Worm (Caenorhabditis elegans) whole organism, L4 larva: ENCODE results near the gene R10E4.3.

Source experiments
- D1046.2 ChIP-seq: fragments of 200-800 bp; sonication (Bioruptor generic); IDR thresholded peaks from 2 replicates; pipeline ENCODE4 v1.3.6; 2022; ENCODE audit warnings: missing genetic modification characterization, missing compliant biosample characterization
- F10B5.3 ChIP-seq: sonication (generic microtip); optimal IDR thresholded peaks from 2 replicates; lab custom pipeline; 2016; ENCODE audit warnings: mild to moderate bottlenecking, missing genetic modification characterization, missing compliant biosample characterization
- F26F4.8 ChIP-seq: fragments of 200-800 bp; sonication (Bioruptor generic); conservative IDR thresholded peaks from 2 replicates; pipeline ENCODE4 v1.3.6; 2022; ENCODE audit warnings: missing genetic modification characterization, missing compliant biosample characterization
- F44E2.7 ChIP-seq: fragments of 200-800 bp; sonication (Bioruptor generic); IDR thresholded peaks from 2 replicates; pipeline ENCODE4 v2.1.2; 2022; ENCODE audit warnings: missing genetic modification characterization, missing compliant biosample characterization
- F49E8.2 ChIP-seq: sonication (generic microtip); optimal IDR thresholded peaks from 2 replicates; lab custom pipeline; 2016; ENCODE audit warnings: missing compliant biosample characterization, mild to moderate bottlenecking, missing genetic modification characterization, borderline replicate concordance
- T26A8.4 ChIP-seq: fragments of 200-800 bp; sonication (Bioruptor generic); IDR thresholded peaks from 2 replicates; pipeline ENCODE4 v1.3.6; 2022; ENCODE audit warnings: missing genetic modification characterization, missing compliant biosample characterization
- Y48G9A.11 ChIP-seq: fragments of 200-800 bp; sonication (Bioruptor generic); IDR thresholded peaks from 2 replicates; pipeline ENCODE4 v1.3.6; 2022; ENCODE audit warnings: missing genetic modification reagents, missing genetic modification characterization, missing compliant biosample characterization
- Y75B8A.6 ChIP-seq: fragments of 200-800 bp; sonication (Bioruptor generic); IDR thresholded peaks from 2 replicates; pipeline ENCODE4 v1.3.6; 2022; ENCODE audit warnings: missing genetic modification reagents, missing genetic modification characterization, missing compliant biosample characterization
- ZK337.2 ChIP-seq: fragments of 200-800 bp; sonication (Bioruptor generic); IDR thresholded peaks from 2 replicates; pipeline ENCODE4 v1.3.6; 2022; ENCODE audit warnings: missing genetic modification reagents, missing genetic modification characterization, missing compliant biosample characterization
- aha-1 ChIP-seq: fragments of 150-350 bp; peaks from one replicate; lab custom pipeline; 2014; ENCODE audit warnings: missing biosample characterization, missing genetic modification characterization
- ceh-32 ChIP-seq: sonication (generic microtip); optimal IDR thresholded peaks from 2 replicates; lab custom pipeline; 2016; ENCODE audit warnings: mild to moderate bottlenecking, missing genetic modification characterization, missing compliant biosample characterization; ENCODE audit not compliant: poor library complexity
- ceh-62 ChIP-seq: sonication (generic microtip); optimal IDR thresholded peaks from 2 replicates; lab custom pipeline; 2017; ENCODE audit warnings: missing biosample characterization, missing genetic modification characterization
- ceh-82 ChIP-seq: sonication (generic microtip); optimal IDR thresholded peaks from 2 replicates; lab custom pipeline; 2017; ENCODE audit warnings: missing biosample characterization, missing genetic modification characterization
- daf-12 ChIP-seq: fragments of 150-350 bp; optimal IDR thresholded peaks from 2 replicates; lab custom pipeline; 2014; ENCODE audit warnings: missing biosample characterization, missing genetic modification reagents, missing genetic modification characterization
- daf-16 ChIP-seq, 3 experiments: sonication (generic microtip); optimal IDR thresholded peaks; 2 replicates each; lab custom pipeline; 2016 to 2017; ENCODE audit warnings: missing genetic modification characterization in 3 of 3, missing genetic modification reagents in 3 of 3, mild to moderate bottlenecking in 2 of 3, missing compliant biosample characterization in 2 of 3, missing biosample characterization in 1 of 3, moderate library complexity in 1 of 3
- dmd-8 ChIP-seq: fragments of 200-800 bp; sonication (Bioruptor generic); IDR thresholded peaks from 2 replicates; pipeline ENCODE4 v1.3.6; 2022; ENCODE audit warnings: missing genetic modification characterization, missing compliant biosample characterization
- dpl-1 ChIP-seq: fragments of 150-350 bp; optimal IDR thresholded peaks from 2 replicates; lab custom pipeline; 2014; ENCODE audit warnings: missing biosample characterization, missing genetic modification reagents, missing genetic modification characterization
- dve-1 ChIP-seq: sonication (generic microtip); optimal IDR thresholded peaks from 2 replicates; lab custom pipeline; 2017; ENCODE audit warnings: antibody characterized with exemption, mild to moderate bottlenecking, missing genetic modification characterization, missing compliant biosample characterization; ENCODE audit not compliant: insufficient read depth
- egl-43 ChIP-seq: fragments of 200-800 bp; sonication (Bioruptor generic); IDR thresholded peaks from 2 replicates; pipeline ENCODE4 v1.3.6; 2022; ENCODE audit warnings: missing genetic modification reagents, missing genetic modification characterization, missing compliant biosample characterization
- fkh-10 ChIP-seq: fragments of 150-350 bp; optimal IDR thresholded peaks from 2 replicates; lab custom pipeline; 2014; ENCODE audit warnings: missing biosample characterization, missing genetic modification reagents, missing genetic modification characterization
- fos-1 ChIP-seq: fragments of 150-350 bp; optimal IDR thresholded peaks from 2 replicates; lab custom pipeline; 2014; ENCODE audit warnings: missing biosample characterization, missing genetic modification characterization
- hif-1 ChIP-seq, 2 experiments: sonication (generic microtip); optimal IDR thresholded peaks; 2 replicates each; lab custom pipeline; 2016 to 2017; ENCODE audit warnings: missing compliant biosample characterization in 2 of 2, missing genetic modification characterization in 2 of 2, missing genetic modification reagents in 2 of 2, missing genotype in 2 of 2, mild to moderate bottlenecking in 1 of 2
- hlh-11 ChIP-seq: fragments of 200-800 bp; sonication (Bioruptor generic); optimal IDR thresholded peaks from 2 replicates; lab custom pipeline; 2018; ENCODE audit warnings: mild to moderate bottlenecking, missing genetic modification characterization, missing compliant biosample characterization
- hmg-1.1 ChIP-seq: fragments of 200-800 bp; sonication (Bioruptor generic); IDR thresholded peaks from 2 replicates; pipeline ENCODE4 v1.3.6; 2022; ENCODE audit warnings: missing genetic modification reagents, missing genetic modification characterization, missing compliant biosample characterization
- lim-7 ChIP-seq: fragments of 200-800 bp; sonication (Bioruptor generic); IDR thresholded peaks from 2 replicates; pipeline ENCODE4 v1.3.6; 2022; ENCODE audit warnings: missing genetic modification characterization, missing compliant biosample characterization
- lin-1 ChIP-seq: fragments of 200-800 bp; sonication (Bioruptor generic); IDR thresholded peaks from 2 replicates; pipeline ENCODE4 v1.3.6; 2022; ENCODE audit warnings: missing genetic modification reagents, missing genetic modification characterization, missing compliant biosample characterization
- lin-13 ChIP-seq: fragments of 150-350 bp; optimal IDR thresholded peaks from 2 replicates; lab custom pipeline; 2014; ENCODE audit warnings: missing biosample characterization, missing genetic modification reagents, missing genetic modification characterization
- lin-15B ChIP-seq: fragments of 150-350 bp; sonication (generic microtip); optimal IDR thresholded peaks from 3 replicates; lab custom pipeline; 2014; ENCODE audit warnings: missing biosample characterization, missing genetic modification characterization
- lin-39 ChIP-seq: fragments of 150-350 bp; optimal IDR thresholded peaks from 2 replicates; lab custom pipeline; 2014; ENCODE audit warnings: missing biosample characterization, missing genetic modification reagents, missing genetic modification characterization
- lsy-2 ChIP-seq, 2 experiments: fragments of 150-350 bp in 1 of 2; sonication (generic microtip) in 1 of 2; optimal IDR thresholded peaks; 2 replicates each; lab custom pipeline; 2014 to 2017; ENCODE audit warnings: missing biosample characterization in 2 of 2, missing genetic modification characterization in 2 of 2
- mxl-3 ChIP-seq: fragments of 200-800 bp; sonication (Bioruptor generic); optimal IDR thresholded peaks from 2 replicates; lab custom pipeline; 2018; ENCODE audit warnings: mild to moderate bottlenecking, missing genetic modification characterization, missing compliant biosample characterization
- nhr-10 ChIP-seq: fragments of 150-350 bp; optimal IDR thresholded peaks from 2 replicates; lab custom pipeline; 2014; ENCODE audit warnings: missing biosample characterization, missing genetic modification characterization
- nhr-102 ChIP-seq: sonication (generic microtip); optimal IDR thresholded peaks from 2 replicates; lab custom pipeline; 2016; ENCODE audit warnings: mild to moderate bottlenecking, missing genetic modification characterization, moderate library complexity, missing compliant biosample characterization
- nhr-237 ChIP-seq: sonication (generic microtip); optimal IDR thresholded peaks from 2 replicates; lab custom pipeline; 2017; ENCODE audit warnings: missing biosample characterization, missing genetic modification characterization
- nhr-48 ChIP-seq: sonication (generic microtip); optimal IDR thresholded peaks from 2 replicates; lab custom pipeline; 2016; ENCODE audit warnings: mild to moderate bottlenecking, missing genetic modification characterization, missing compliant biosample characterization
- nhr-76 ChIP-seq: fragments of 150-350 bp; optimal IDR thresholded peaks from 2 replicates; lab custom pipeline; 2014; ENCODE audit warnings: missing biosample characterization, missing genetic modification characterization
- php-3 ChIP-seq: fragments of 200-800 bp; sonication (Bioruptor generic); IDR thresholded peaks from 2 replicates; pipeline ENCODE4 v1.3.6; 2022; ENCODE audit warnings: missing genetic modification reagents, missing genetic modification characterization, missing compliant biosample characterization
- rbr-2 ChIP-seq: sonication (generic microtip); optimal IDR thresholded peaks from 2 replicates; lab custom pipeline; 2016; ENCODE audit warnings: missing genotype, missing genetic modification characterization, missing compliant biosample characterization
- saeg-2 ChIP-seq: fragments of 200-800 bp; sonication (Bioruptor generic); IDR thresholded peaks from 2 replicates; pipeline ENCODE4 v1.3.6; 2022; ENCODE audit warnings: missing genetic modification reagents, missing genetic modification characterization, missing compliant biosample characterization
- sdz-12 ChIP-seq: fragments of 200-800 bp; sonication (Bioruptor generic); optimal IDR thresholded peaks from 2 replicates; lab custom pipeline; 2018; ENCODE audit warnings: mild to moderate bottlenecking, missing genetic modification characterization, missing compliant biosample characterization
- set-16 ChIP-seq: fragments of 200-800 bp; sonication (Bioruptor generic); IDR thresholded peaks from 2 replicates; pipeline ENCODE4 v1.3.6; 2022; ENCODE audit warnings: missing genetic modification reagents, missing genetic modification characterization, missing compliant biosample characterization
- snpc-4 ChIP-seq: fragments of 150-350 bp; optimal IDR thresholded peaks from 2 replicates; lab custom pipeline; 2014; ENCODE audit warnings: missing biosample characterization, missing genetic modification characterization
- spr-1 ChIP-seq: sonication (generic microtip); optimal IDR thresholded peaks from 2 replicates; lab custom pipeline; 2016; ENCODE audit warnings: mild to moderate bottlenecking, missing genetic modification characterization, missing compliant biosample characterization
- spr-3 ChIP-seq: fragments of 200-800 bp; sonication (Bioruptor generic); optimal IDR thresholded peaks from 2 replicates; lab custom pipeline; 2018; ENCODE audit warnings: mild to moderate bottlenecking, missing genetic modification characterization, missing compliant biosample characterization
- tra-1 ChIP-seq: fragments of 200-800 bp; sonication (Bioruptor generic); IDR thresholded peaks from 2 replicates; pipeline ENCODE4 v1.3.6; 2022; ENCODE audit warnings: missing genetic modification reagents, missing genetic modification characterization, missing compliant biosample characterization
- vab-7 ChIP-seq: fragments of 200-800 bp; sonication (Bioruptor generic); IDR thresholded peaks from 2 replicates; pipeline ENCODE4 v1.3.6; 2022; ENCODE audit warnings: missing genetic modification reagents, missing genetic modification characterization, missing compliant biosample characterization
- zfp-2 ChIP-seq: sonication (generic microtip); optimal IDR thresholded peaks from 2 replicates; lab custom pipeline; 2016; ENCODE audit warnings: mild to moderate bottlenecking, missing genetic modification characterization, missing compliant biosample characterization
- zfp-3 ChIP-seq: fragments of 200-800 bp; sonication (Bioruptor generic); conservative IDR thresholded peaks from 2 replicates; pipeline ENCODE4 v1.3.6; 2022; ENCODE audit warnings: missing genetic modification reagents, missing genetic modification characterization, missing compliant biosample characterization
- zip-2 ChIP-seq: fragments of 150-350 bp; optimal IDR thresholded peaks from 2 replicates; lab custom pipeline; 2014; ENCODE audit warnings: missing biosample characterization, missing genetic modification characterization
- ztf-11 ChIP-seq: fragments of 150-350 bp; optimal IDR thresholded peaks from 2 replicates; lab custom pipeline; 2014; ENCODE audit warnings: missing biosample characterization, missing genetic modification characterization

R10E4.3 gene

DNA sequence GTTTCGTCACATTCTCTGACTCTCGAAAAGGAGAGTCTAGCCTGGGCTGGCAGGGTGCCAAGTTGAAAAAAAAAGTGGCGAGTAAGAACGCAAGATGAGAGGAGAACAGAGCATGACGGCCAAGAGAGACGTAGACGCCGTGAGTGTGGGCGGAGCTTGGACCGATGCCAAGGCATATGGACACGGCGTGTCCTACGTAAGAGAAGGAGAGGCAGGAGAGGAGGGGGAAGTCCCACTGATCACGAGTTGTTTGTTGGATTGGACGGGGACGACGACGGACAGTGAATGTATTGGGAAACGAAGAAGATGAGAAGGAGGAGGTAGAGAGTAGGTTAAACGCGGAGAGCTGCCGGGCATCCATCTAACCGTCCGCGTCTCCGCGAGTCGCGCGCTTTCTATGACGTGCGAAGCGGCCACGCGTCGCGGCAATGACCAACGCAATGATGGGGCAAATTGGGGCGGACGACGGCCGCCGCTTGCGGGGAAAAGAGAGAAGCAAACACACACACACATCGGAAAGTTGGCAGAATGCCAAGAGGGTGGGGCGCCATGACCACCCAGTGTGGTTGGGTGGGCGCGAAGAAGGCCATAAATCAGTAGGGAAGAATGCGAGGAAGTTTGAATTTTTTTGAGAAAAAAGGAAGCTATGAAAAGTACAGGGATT lies 5.2 kb downstream of the R10E4.3 start (continued):
- peak; percentile 91 for TF ChIP-seq zfp-3
- TF ChIP-seq T26A8.4, result peak; percentile 98
- peak; percentile 96 for TF ChIP-seq egl-43
- peak; percentile 42; the same call in 1 of the 2 replicates for TF ChIP-seq lim-7 (GFP tag; lab: Robert Waterston, UW)
- TF ChIP-seq dmd-8 (GFP tag; lab: Robert Waterston, UW), result 0 out of 2 replicates have a peak, but pooled peaks have one; percentile 71
- TF ChIP-seq hif-1 (tag; optimal IDR thresholded peaks at IDR 0.05; lab: Kevin White, UChicago), result peak; percentile 90 to 96
- 0 out of 2 replicates have a peak, but pooled peaks have one; percentile 8 for TF ChIP-seq Y75B8A.6
- peak; percentile 90 for TF ChIP-seq lin-13 (GFP tag; lab: Kevin White, UChicago)
- TF ChIP-seq nhr-102 (tag; lab: Kevin White, UChicago), result peak; percentile 98
- TF ChIP-seq fos-1 (tag; lab: Kevin White, UChicago), result peak; percentile 86
- peak; percentile 92 for TF ChIP-seq spr-3 (GFP tag; lab: Kevin White, UChicago)
- TF ChIP-seq php-3 (GFP tag; lab: Robert Waterston, UW), result peak; percentile 77
- TF ChIP-seq nhr-10 (tag; lab: Kevin White, UChicago), result peak; percentile 93
- TF ChIP-seq F26F4.8 (GFP tag; lab: Robert Waterston, UW), result no peak
- TF ChIP-seq ZK337.2 (GFP tag; lab: Robert Waterston, UW), result peak; percentile 38; the same call in 1 of the 2 replicates
- peak; percentile 79 for TF ChIP-seq zip-2 (tag; lab: Kevin White, UChicago)
- TF ChIP-seq mxl-3, result peak; percentile 99
- no peak for TF ChIP-seq F44E2.7 (GFP tag; lab: Robert Waterston, UW)
- peak; percentile 56 for TF ChIP-seq snpc-4 (tag; lab: Kevin White, UChicago)
- peak; percentile 93 to 95 for TF ChIP-seq lsy-2 (tag; optimal IDR thresholded peaks at IDR 0.05; lab: Kevin White, UChicago)
- TF ChIP-seq daf-16 (GFP tag; optimal IDR thresholded peaks at IDR 0.05; lab: Kevin White, UChicago), result peak; percentile 94 to 97
- peak; percentile 72 for TF ChIP-seq daf-16 (tag; optimal IDR thresholded peaks at IDR 0.05; lab: Kevin White, UChicago)
- no peak for TF ChIP-seq Y48G9A.11
- TF ChIP-seq F49E8.2, result no peak
- TF ChIP-seq F10B5.3 (tag; lab: Kevin White, UChicago), result peak; percentile 91
- peak; percentile 99 for TF ChIP-seq rbr-2 (tag; lab: Kevin White, UChicago)
- no peak for TF ChIP-seq ztf-11 (tag; lab: Kevin White, UChicago)
- peak; percentile 25 for TF ChIP-seq lin-15B (tag; lab: Kevin White, UChicago)
- TF ChIP-seq aha-1 (tag; lab: Kevin White, UChicago), result peak; percentile 100
- peak; percentile 99 for TF ChIP-seq nhr-48 (tag; lab: Kevin White, UChicago)
- peak; percentile 9; the same call in 1 of the 2 replicates for TF ChIP-seq D1046.2 (GFP tag; lab: Robert Waterston, UW)
- TF ChIP-seq ceh-82 (tag; lab: Kevin White, UChicago), result no peak
- peak; percentile 100 for TF ChIP-seq hlh-11 (tag; lab: Kevin White, UChicago)
- peak; percentile 90 for TF ChIP-seq ceh-32 (tag; lab: Kevin White, UChicago)
- peak; percentile 58 for TF ChIP-seq nhr-76 (tag; lab: Kevin White, UChicago)
- peak; percentile 100 for TF ChIP-seq set-16
- TF ChIP-seq sdz-12, result no peak
- TF ChIP-seq daf-12, result no peak
- peak; percentile 98 for TF ChIP-seq tra-1 (GFP tag; lab: Robert Waterston, UW)
- TF ChIP-seq saeg-2 (GFP tag; lab: Robert Waterston, UW), result peak; percentile 98
- TF ChIP-seq nhr-237, result peak; percentile 57
- TF ChIP-seq lin-39 (tag; lab: Kevin White, UChicago), result peak; percentile 74
- peak; percentile 96 for TF ChIP-seq spr-1 (tag; lab: Kevin White, UChicago)
- TF ChIP-seq vab-7, result peak; percentile 82
- TF ChIP-seq zfp-2 (tag; lab: Kevin White, UChicago), result peak; percentile 91
- peak; percentile 98 for TF ChIP-seq hmg-1.1
- TF ChIP-seq fkh-10, result peak; percentile 86
- peak; percentile 99 for TF ChIP-seq lin-1 (GFP tag; lab: Robert Waterston, UW)
- peak; percentile 78 for TF ChIP-seq dpl-1 (GFP tag; lab: Kevin White, UChicago)
- TF ChIP-seq dve-1 (tag; lab: Kevin White, UChicago), result peak; percentile 99
- TF ChIP-seq ceh-62, result no peak
